Worm (Caenorhabditis elegans) whole organism, L2 larva: Measurements from ENCODE around the gene lrch-1.

ENCODE experiments used
- C34F6.9 ChIP-seq: fragments of 150-350 bp; optimal IDR thresholded peaks from 2 replicates; lab custom pipeline; 2014; ENCODE audit warnings: missing biosample characterization, missing genetic modification characterization
- F13H6.1 ChIP-seq: sonication (generic microtip); optimal IDR thresholded peaks from 2 replicates; lab custom pipeline; 2016; ENCODE audit warnings: missing genetic modification characterization, missing compliant biosample characterization
- ZK546.5 ChIP-seq: sonication (generic microtip); optimal IDR thresholded peaks from 2 replicates; lab custom pipeline; 2017; ENCODE audit warnings: missing biosample characterization, missing genetic modification characterization
- alr-1 ChIP-seq: fragments of 150-350 bp; optimal IDR thresholded peaks from 2 replicates; lab custom pipeline; 2014; ENCODE audit warnings: missing biosample characterization, missing genetic modification characterization
- blmp-1 ChIP-seq: sonication (generic microtip); optimal IDR thresholded peaks from 2 replicates; lab custom pipeline; 2017; ENCODE audit warnings: missing genetic modification characterization, mild to moderate bottlenecking, missing compliant biosample characterization, antibody characterized with exemption, moderate library complexity; ENCODE audit not compliant: insufficient read depth
- ceh-16 ChIP-seq: fragments of 150-350 bp; optimal IDR thresholded peaks from 2 replicates; lab custom pipeline; 2014; ENCODE audit warnings: missing biosample characterization, missing genetic modification characterization
- crh-2 ChIP-seq: sonication (generic microtip); optimal IDR thresholded peaks from 2 replicates; lab custom pipeline; 2017; ENCODE audit warnings: missing biosample characterization, missing genetic modification characterization
- egl-27 ChIP-seq: sonication (generic microtip); optimal IDR thresholded peaks from 3 replicates; lab custom pipeline; 2017; ENCODE audit warnings: missing biosample characterization, missing genetic modification reagents, missing genetic modification characterization
- elt-1 ChIP-seq: fragments of 150-350 bp; optimal IDR thresholded peaks from 2 replicates; lab custom pipeline; 2014; ENCODE audit warnings: missing biosample characterization, missing genetic modification characterization
- elt-3 ChIP-seq: sonication (generic microtip); optimal IDR thresholded peaks from 2 replicates; lab custom pipeline; 2017; ENCODE audit warnings: missing biosample characterization, missing genetic modification characterization
- fos-1 ChIP-seq: fragments of 150-350 bp; optimal IDR thresholded peaks from 2 replicates; lab custom pipeline; 2014; ENCODE audit warnings: missing biosample characterization, missing genetic modification characterization
- gmeb-1 ChIP-seq: fragments of 150-350 bp; optimal IDR thresholded peaks from 2 replicates; lab custom pipeline; 2014; ENCODE audit warnings: missing biosample characterization, missing genetic modification characterization
- lin-11 ChIP-seq: fragments of 150-350 bp; sonication (generic microtip); optimal IDR thresholded peaks from 2 replicates; lab custom pipeline; 2014; ENCODE audit warnings: missing biosample characterization, missing genetic modification characterization, inconsistent platforms, mixed read lengths
- lsy-2 ChIP-seq, 2 experiments: fragments of 150-350 bp in 1 of 2; sonication (generic microtip) in 1 of 2; optimal IDR thresholded peaks; 2 replicates each; lab custom pipeline; 2014 to 2017; ENCODE audit warnings: missing biosample characterization in 2 of 2, missing genetic modification characterization in 2 of 2
- mbf-1 ChIP-seq: sonication (generic microtip); optimal IDR thresholded peaks from 2 replicates; lab custom pipeline; 2017; ENCODE audit warnings: missing biosample characterization, missing genetic modification characterization
- nhr-12 ChIP-seq: fragments of 150-350 bp; optimal IDR thresholded peaks from 2 replicates; lab custom pipeline; 2014; ENCODE audit warnings: missing biosample characterization, missing genetic modification characterization
- nhr-129 ChIP-seq: fragments of 150-350 bp; optimal IDR thresholded peaks from 2 replicates; lab custom pipeline; 2014; ENCODE audit warnings: missing biosample characterization, missing genetic modification characterization
- nhr-21 ChIP-seq: fragments of 150-350 bp; optimal IDR thresholded peaks from 2 replicates; lab custom pipeline; 2014; ENCODE audit warnings: missing biosample characterization, missing genetic modification characterization
- nhr-237 ChIP-seq: fragments of 150-350 bp; optimal IDR thresholded peaks from 2 replicates; lab custom pipeline; 2014; ENCODE audit warnings: missing biosample characterization, missing genetic modification characterization
- nhr-6 ChIP-seq: fragments of 150-350 bp; optimal IDR thresholded peaks from 2 replicates; lab custom pipeline; 2014; ENCODE audit warnings: missing biosample characterization, missing genetic modification characterization
- nhr-77 ChIP-seq: fragments of 150-350 bp; optimal IDR thresholded peaks from 2 replicates; lab custom pipeline; 2014; ENCODE audit warnings: missing biosample characterization, missing genetic modification characterization
- skn-1 ChIP-seq: sonication (generic microtip); optimal IDR thresholded peaks from 2 replicates; lab custom pipeline; 2017; ENCODE audit warnings: missing biosample characterization, missing genetic modification characterization
- sma-3 ChIP-seq: sonication (generic microtip); optimal IDR thresholded peaks from 2 replicates; lab custom pipeline; 2016; ENCODE audit warnings: missing genetic modification reagents, missing genetic modification characterization, missing compliant biosample characterization
- sma-9 ChIP-seq, 2 experiments: fragments of 150-350 bp in 1 of 2; sonication (generic microtip) in 1 of 2; optimal IDR thresholded peaks; 2 replicates each; lab custom pipeline; 2014 to 2016; ENCODE audit warnings: missing genetic modification characterization in 2 of 2, mild to moderate bottlenecking in 1 of 2, missing biosample characterization in 1 of 2, missing compliant biosample characterization in 1 of 2, missing genetic modification reagents in 1 of 2, moderate library complexity in 1 of 2
- snpc-4 ChIP-seq: fragments of 150-350 bp; optimal IDR thresholded peaks from 2 replicates; lab custom pipeline; 2014; ENCODE audit warnings: missing biosample characterization, missing genetic modification characterization
- unc-39 ChIP-seq: fragments of 150-350 bp; optimal IDR thresholded peaks from 2 replicates; lab custom pipeline; 2014; ENCODE audit warnings: missing biosample characterization, missing genetic modification characterization
- unc-55 ChIP-seq: fragments of 150-350 bp; sonication (generic microtip); optimal IDR thresholded peaks from 3 replicates; lab custom pipeline; 2014; ENCODE audit warnings: missing biosample characterization, missing genetic modification reagents, missing genetic modification characterization
- zag-1 ChIP-seq: fragments of 150-350 bp; optimal IDR thresholded peaks from 2 replicates; lab custom pipeline; 2014; ENCODE audit warnings: missing biosample characterization, missing genetic modification characterization
- ztf-1 ChIP-seq: fragments of 200-800 bp; sonication (Bioruptor generic); conservative IDR thresholded peaks from 2 replicates; pipeline ENCODE4 v1.3.6; 2022; ENCODE audit warnings: missing genetic modification characterization, missing compliant biosample characterization
- ztf-11 ChIP-seq: sonication (generic microtip); optimal IDR thresholded peaks from 2 replicates; lab custom pipeline; 2017; ENCODE audit warnings: missing biosample characterization, missing genetic modification characterization
- ztf-4 ChIP-seq: fragments of 150-350 bp; optimal IDR thresholded peaks from 2 replicates; lab custom pipeline; 2014; ENCODE audit warnings: missing biosample characterization, missing genetic modification characterization

The lrch-1 gene

DNA sequence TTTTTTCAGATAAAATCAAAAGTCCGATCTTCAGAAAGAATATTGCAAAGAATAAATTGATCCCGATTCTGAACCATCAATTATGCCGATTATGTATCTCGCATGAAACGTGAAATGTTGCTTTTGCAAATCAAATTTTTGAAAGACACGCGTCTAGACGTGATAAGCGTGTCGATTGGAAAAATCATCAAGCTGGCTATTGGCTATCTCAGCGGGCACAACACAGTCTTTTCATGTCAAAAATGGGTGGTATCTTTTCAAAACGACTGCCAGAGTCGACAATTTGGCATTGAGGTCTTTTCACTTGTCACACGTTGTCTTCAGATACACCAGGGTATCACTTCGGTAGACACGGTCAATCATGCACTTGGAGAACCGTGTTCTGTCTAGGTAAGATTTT lies 19.8 kb downstream of the lrch-1 start, which contains the start of gene daf-9:
TSS of gene daf-9 (plus strand) at position 301 of the 400 bp plus-strand sequence.
- TF ChIP-seq crh-2 (tag; lab: Kevin White, UChicago): no peak
- no peak for TF ChIP-seq ztf-4 (tag; lab: Kevin White, UChicago)
- TF ChIP-seq egl-27 (tag; lab: Kevin White, UChicago): no peak
- TF ChIP-seq, all 48 proteins: peak for 0

DNA sequence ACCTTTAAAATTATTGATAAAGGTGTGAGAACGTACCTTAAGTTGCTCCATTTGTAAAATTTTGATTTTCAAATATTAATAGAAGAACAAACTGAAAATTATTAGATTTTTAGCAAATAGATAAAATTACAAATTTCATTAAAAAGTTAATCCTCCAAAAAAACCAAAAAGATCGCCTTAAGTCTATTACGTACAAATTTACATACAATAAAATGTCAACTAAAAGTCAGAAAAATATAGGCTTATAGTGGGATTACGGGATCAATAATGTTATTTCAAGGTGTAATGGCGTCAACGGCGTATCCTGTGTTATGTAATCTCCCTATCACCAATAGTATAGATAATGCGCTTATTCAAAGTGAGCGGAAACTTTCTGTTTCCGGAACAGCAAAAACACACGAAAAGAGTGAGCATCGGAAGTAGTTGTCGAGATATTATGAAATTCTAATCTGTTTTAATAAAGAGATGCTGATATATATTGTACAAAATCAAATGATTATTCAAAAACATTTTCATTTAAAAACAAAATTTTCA lies 22.2 kb downstream of the lrch-1 start, which contains the start of gene ceh-54:
TSS of gene ceh-54 (minus strand) at position 51 of the 534 bp plus-strand sequence.
- TF ChIP-seq fos-1 (no peak), zag-1 (tag; lab: Kevin White, UChicago) (no peak), ztf-1 (GFP tag; lab: Robert Waterston, UW) (no peak), ztf-11 (tag; lab: Kevin White, UChicago) (no peak), sma-3 (GFP tag; lab: Kevin White, UChicago) (no peak), unc-55 (GFP tag; lab: Kevin White, UChicago) (no peak), crh-2 (tag; lab: Kevin White, UChicago) (no peak), sma-9 (GFP tag; optimal IDR thresholded peaks at IDR 0.05; lab: Kevin White, UChicago) (peak; percentile 3), sma-9 (tag; optimal IDR thresholded peaks at IDR 0.05; lab: Kevin White, UChicago) (no peak)

DNA sequence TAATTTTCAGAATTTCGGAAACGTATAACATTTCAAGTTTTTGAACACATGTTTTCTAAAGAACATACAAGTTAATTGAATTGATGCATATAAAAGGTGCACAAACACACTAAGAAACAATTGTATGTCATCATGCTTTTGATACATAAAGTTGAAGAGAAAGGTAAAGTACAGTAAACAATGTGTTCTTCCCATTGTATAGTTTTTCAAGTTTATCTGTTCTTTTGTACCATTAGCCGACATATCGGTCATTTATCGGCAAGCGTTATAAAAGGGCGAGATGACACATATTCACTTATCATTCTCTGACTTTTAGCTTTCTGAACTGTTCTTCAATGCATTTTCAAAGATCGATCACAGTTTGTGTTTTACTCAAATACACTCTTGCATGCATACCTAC lies 26.5 kb downstream of the lrch-1 start, which contains the start of gene T13C5.9:
TSS of gene T13C5.9 (plus strand) at position 301 of the 400 bp plus-strand sequence.
- TF ChIP-seq blmp-1 (tag; lab: Kevin White, UChicago): no peak
- TF ChIP-seq nhr-12 (tag; lab: Kevin White, UChicago): no peak
- no peak for TF ChIP-seq egl-27 (tag; lab: Kevin White, UChicago)
- TF ChIP-seq nhr-6: no peak
- TF ChIP-seq lin-11 (tag; lab: Kevin White, UChicago): no peak
- TF ChIP-seq, all 48 proteins: peak for 0

DNA sequence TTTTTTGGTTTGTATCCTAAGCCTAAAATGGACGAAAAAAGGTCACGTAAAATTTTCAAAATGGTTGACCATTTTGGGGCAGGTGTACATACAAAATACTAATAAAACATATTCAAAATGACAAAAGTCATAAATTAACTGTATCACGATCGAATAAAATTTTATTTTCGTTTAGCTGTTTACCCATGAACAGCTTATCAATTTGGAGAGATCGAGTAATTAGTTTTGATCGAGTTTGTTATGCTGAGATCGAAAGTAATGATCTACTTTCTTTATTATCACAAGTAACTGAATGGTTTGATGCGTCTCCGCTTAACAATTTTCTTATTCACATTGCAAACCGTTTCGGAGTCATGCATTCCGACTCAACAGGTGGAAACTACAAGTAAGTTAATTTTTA lies 28.6 kb downstream of the lrch-1 start, which contains the start of gene T13C5.10:
TSS of gene T13C5.10 (plus strand) at position 301 of the 400 bp plus-strand sequence.
- no peak for TF ChIP-seq unc-39 (tag; lab: Kevin White, UChicago)
- TF ChIP-seq F13H6.1 (tag; lab: Kevin White, UChicago): no peak
- no peak for TF ChIP-seq ZK546.5 (tag; lab: Kevin White, UChicago)
- TF ChIP-seq elt-3 (tag; lab: Kevin White, UChicago): no peak
- no peak for TF ChIP-seq egl-27 (tag; lab: Kevin White, UChicago)
- TF ChIP-seq C34F6.9: no peak
- no peak for TF ChIP-seq lsy-2 (tag; optimal IDR thresholded peaks at IDR 0.05; lab: Kevin White, UChicago)
- no peak for TF ChIP-seq elt-1 (tag; lab: Kevin White, UChicago)
- no peak for TF ChIP-seq mbf-1 (tag; lab: Kevin White, UChicago)
- no peak for TF ChIP-seq gmeb-1 (tag; lab: Kevin White, UChicago)
- TF ChIP-seq nhr-237 (tag; lab: Kevin White, UChicago): no peak
- no peak for TF ChIP-seq skn-1 (tag; lab: Kevin White, UChicago)
- no peak for TF ChIP-seq lin-11 (tag; lab: Kevin White, UChicago)
- TF ChIP-seq ztf-4 (tag; lab: Kevin White, UChicago): no peak
- TF ChIP-seq zag-1 (tag; lab: Kevin White, UChicago): no peak
- TF ChIP-seq nhr-21 (tag; lab: Kevin White, UChicago): no peak

DNA sequence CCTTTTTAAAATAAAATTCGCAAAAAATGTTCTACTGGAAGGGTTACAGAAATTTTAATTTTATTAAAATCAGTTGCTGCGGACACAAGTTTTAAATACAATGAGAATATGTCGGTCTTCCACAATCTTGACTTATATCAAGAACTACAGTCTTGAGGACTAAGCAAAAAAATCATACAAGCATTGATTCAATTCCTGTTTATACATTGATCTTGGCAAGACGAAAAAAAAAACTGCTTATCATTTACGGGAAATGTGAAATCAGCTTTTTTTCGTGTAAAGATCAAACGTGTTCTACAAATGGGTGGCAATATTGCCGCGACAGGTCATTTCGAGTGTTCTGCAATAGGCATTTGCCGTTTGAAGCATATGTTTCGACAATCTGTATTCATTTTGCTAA lies 31.7 kb downstream of the lrch-1 start, which contains the start of gene T13C5.2:
TSS of gene T13C5.2 (plus strand) at position 301 of the 400 bp plus-strand sequence.
- TF ChIP-seq zag-1 (tag; lab: Kevin White, UChicago) (no peak), unc-39 (tag; lab: Kevin White, UChicago) (no peak), sma-9 (GFP tag; optimal IDR thresholded peaks at IDR 0.05; lab: Kevin White, UChicago) (no peak), sma-9 (tag; optimal IDR thresholded peaks at IDR 0.05; lab: Kevin White, UChicago) (no peak), alr-1 (tag; lab: Kevin White, UChicago) (no peak), nhr-129 (tag; lab: Kevin White, UChicago) (no peak), ztf-11 (tag; lab: Kevin White, UChicago) (no peak), ceh-16 (tag; lab: Kevin White, UChicago) (no peak), snpc-4 (tag; lab: Kevin White, UChicago) (no peak), nhr-77 (tag; lab: Kevin White, UChicago) (no peak), crh-2 (tag; lab: Kevin White, UChicago) (no peak)
